Fruit fly (Drosophila melanogaster) whole organism, embryonic: ENCODE results near the gene corto.

Source experiments
- Antp ChIP-seq: fragments of 200-800 bp; sonication (Bioruptor generic); optimal IDR thresholded peaks from 3 replicates; lab custom pipeline; 2016; ENCODE audit warnings: missing biosample characterization, missing genetic modification characterization
- C15 ChIP-seq: fragments of 200-800 bp; sonication (Bioruptor generic); IDR thresholded peaks from 3 replicates; pipeline ENCODE4 v1.3.6; 2022; ENCODE audit warnings: missing biosample characterization, missing genetic modification characterization
- CG10267 ChIP-seq: fragments of 200-800 bp; sonication (Bioruptor generic); optimal IDR thresholded peaks from 2 replicates; lab custom pipeline; 2018; ENCODE audit warnings: missing biosample characterization, mild to moderate bottlenecking, missing genetic modification characterization, moderate library complexity
- CG10543 ChIP-seq: fragments of 200-800 bp; sonication (Bioruptor generic); optimal IDR thresholded peaks from 3 replicates; lab custom pipeline; 2017; ENCODE audit warnings: missing biosample characterization, mild to moderate bottlenecking, missing genetic modification characterization, moderate library complexity
- CG10959 ChIP-seq: fragments of 200-800 bp; sonication (Bioruptor generic); IDR thresholded peaks from 2 replicates; pipeline ENCODE4 v1.3.6; 2022; ENCODE audit warnings: missing biosample characterization, missing genetic modification characterization
- CG11504 ChIP-seq: fragments of 200-800 bp; sonication (Bioruptor generic); optimal IDR thresholded peaks from 3 replicates; lab custom pipeline; 2019; ENCODE audit warnings: missing biosample characterization, mild to moderate bottlenecking, missing genetic modification characterization, moderate library complexity
- CG17802 ChIP-seq: fragments of 200-800 bp; sonication (Bioruptor generic); optimal IDR thresholded peaks from 2 replicates; lab custom pipeline; 2018; ENCODE audit warnings: missing biosample characterization, mild to moderate bottlenecking, missing genetic modification characterization, moderate library complexity
- CG1792 ChIP-seq: fragments of 200-800 bp; sonication (Bioruptor generic); optimal IDR thresholded peaks from 2 replicates; lab custom pipeline; 2016; ENCODE audit warnings: missing biosample characterization, missing genetic modification characterization
- CG18011 ChIP-seq: fragments of 200-800 bp; sonication (Bioruptor generic); optimal IDR thresholded peaks from 2 replicates; lab custom pipeline; 2017; ENCODE audit warnings: missing biosample characterization, missing genetic modification characterization, mild to moderate bottlenecking, moderate library complexity, missing genotype
- CG18262 ChIP-seq: fragments of 200-800 bp; optimal IDR thresholded peaks from 3 replicates; lab custom pipeline; 2019; ENCODE audit warnings: missing biosample characterization, mild to moderate bottlenecking, missing genetic modification characterization, moderate library complexity
- CG2120 ChIP-seq: fragments of 200-800 bp; sonication (Bioruptor generic); optimal IDR thresholded peaks from 3 replicates; lab custom pipeline; 2016; ENCODE audit warnings: missing biosample characterization, missing genetic modification characterization
- CG2202 ChIP-seq: fragments of 200-800 bp; sonication (Bioruptor generic); optimal IDR thresholded peaks from 2 replicates; lab custom pipeline; 2018; ENCODE audit warnings: missing biosample characterization, mild to moderate bottlenecking, missing genetic modification characterization
- CG31224 ChIP-seq: fragments of 200-800 bp; sonication (Bioruptor generic); IDR thresholded peaks from 2 replicates; pipeline ENCODE4 v1.3.6; 2022; ENCODE audit warnings: missing biosample characterization, missing genetic modification characterization
- CG32772 ChIP-seq: fragments of 200-800 bp; sonication (Bioruptor generic); IDR thresholded peaks from 2 replicates; pipeline ENCODE4 v1.3.6; 2022; ENCODE audit warnings: missing biosample characterization, missing genetic modification characterization
- CG33213 ChIP-seq: fragments of 200-800 bp; sonication (Bioruptor generic); optimal IDR thresholded peaks from 3 replicates; lab custom pipeline; 2016; ENCODE audit warnings: missing biosample characterization, missing genetic modification characterization
- CG33557 ChIP-seq: fragments of 200-800 bp; sonication (Bioruptor generic); optimal IDR thresholded peaks from 2 replicates; lab custom pipeline; 2019; ENCODE audit warnings: missing biosample characterization, mild to moderate bottlenecking, missing genetic modification characterization, moderate library complexity
- CG34376 ChIP-seq: fragments of 200-800 bp; sonication (Bioruptor generic); optimal IDR thresholded peaks from 2 replicates; lab custom pipeline; 2018; ENCODE audit warnings: missing biosample characterization, mild to moderate bottlenecking, missing genetic modification characterization
- CG34422 ChIP-seq: fragments of 200-800 bp; sonication (Bioruptor generic); IDR thresholded peaks from 3 replicates; pipeline ENCODE4 v1.3.6; 2022; ENCODE audit warnings: missing biosample characterization, missing genetic modification characterization
- CG4424 ChIP-seq: fragments of 200-800 bp; sonication (Bioruptor generic); optimal IDR thresholded peaks from 3 replicates; lab custom pipeline; 2016; ENCODE audit warnings: missing biosample characterization, missing genetic modification characterization
- CG5953 ChIP-seq: fragments of 200-800 bp; sonication (Bioruptor generic); IDR thresholded peaks from 2 replicates; pipeline ENCODE4 v1.3.6; 2022; ENCODE audit warnings: missing biosample characterization, missing genetic modification characterization
- CG7745 ChIP-seq: fragments of 200-800 bp; sonication (Bioruptor generic); optimal IDR thresholded peaks from 2 replicates; lab custom pipeline; 2018; ENCODE audit warnings: missing biosample characterization, mild to moderate bottlenecking, missing genetic modification characterization, moderate library complexity
- CG7786 ChIP-seq: fragments of 200-800 bp; sonication (Bioruptor generic); optimal IDR thresholded peaks from 2 replicates; lab custom pipeline; 2016; ENCODE audit warnings: missing biosample characterization, missing genetic modification characterization
- CG7928 ChIP-seq: fragments of 200-800 bp; sonication (Bioruptor generic); optimal IDR thresholded peaks from 2 replicates; lab custom pipeline; 2017; ENCODE audit warnings: missing biosample characterization, mild to moderate bottlenecking, missing genetic modification characterization
- Dbx ChIP-seq: fragments of 200-800 bp; sonication (Bioruptor generic); IDR thresholded peaks from 3 replicates; pipeline ENCODE4 v1.3.6; 2022; ENCODE audit warnings: missing biosample characterization, missing genetic modification characterization
- Dek ChIP-seq: fragments of 200-800 bp; sonication (Bioruptor generic); optimal IDR thresholded peaks from 3 replicates; lab custom pipeline; 2019; ENCODE audit warnings: missing biosample characterization, mild to moderate bottlenecking, missing genetic modification characterization, moderate library complexity
- Doc3 ChIP-seq: fragments of 200-800 bp; sonication (Bioruptor generic); IDR thresholded peaks from 3 replicates; pipeline ENCODE4 v1.3.6; 2022; ENCODE audit warnings: missing biosample characterization, missing genetic modification characterization; ENCODE audit not compliant: partially characterized antibody
- ERR ChIP-seq: fragments of 200-800 bp; sonication (Bioruptor generic); optimal IDR thresholded peaks from 2 replicates; lab custom pipeline; 2016; ENCODE audit warnings: missing biosample characterization, missing genetic modification characterization
- Hey ChIP-seq: fragments of 200-800 bp; sonication (Bioruptor generic); optimal IDR thresholded peaks from 3 replicates; lab custom pipeline; 2018; ENCODE audit warnings: missing biosample characterization, mild to moderate bottlenecking, missing genetic modification characterization
- Hr78 ChIP-seq, 2 experiments: fragments of 200-800 bp in 1 of 2; fragments of >200 bp in 1 of 2; sonication (Bioruptor generic) in 1 of 2; optimal IDR thresholded peaks; 2 replicates each; lab custom pipeline; 2017 to 2019; ENCODE audit warnings: missing biosample characterization in 2 of 2, missing genetic modification characterization in 2 of 2, mild to moderate bottlenecking in 1 of 2, moderate library complexity in 1 of 2
- Sox100B ChIP-seq: fragments of 200-800 bp; sonication (Bioruptor generic); optimal IDR thresholded peaks from 3 replicates; lab custom pipeline; 2018; ENCODE audit warnings: missing biosample characterization, mild to moderate bottlenecking, missing genetic modification characterization
- Taf1 ChIP-seq: fragments of 200-800 bp; sonication (Bioruptor generic); IDR thresholded peaks from 2 replicates; pipeline ENCODE4 v1.3.6; 2022; ENCODE audit warnings: missing biosample characterization, missing genetic modification characterization
- Usf ChIP-seq: fragments of 200-800 bp; sonication (Bioruptor generic); optimal IDR thresholded peaks from 2 replicates; lab custom pipeline; 2017; ENCODE audit warnings: missing genotype, missing biosample characterization, missing genetic modification characterization
- ab ChIP-seq: fragments of 200-800 bp; sonication (Bioruptor generic); optimal IDR thresholded peaks from 2 replicates; lab custom pipeline; 2016; ENCODE audit warnings: missing biosample characterization, missing genetic modification characterization
- bab2 ChIP-seq: fragments of 200-800 bp; sonication (Bioruptor generic); optimal IDR thresholded peaks from 2 replicates; lab custom pipeline; 2016; ENCODE audit warnings: missing biosample characterization, missing genetic modification characterization
- bbx ChIP-seq: fragments of 200-800 bp; sonication (Bioruptor generic); IDR thresholded peaks from 2 replicates; pipeline ENCODE4 v1.3.6; 2022; ENCODE audit warnings: missing biosample characterization, missing genetic modification characterization; ENCODE audit not compliant: partially characterized antibody
- chif ChIP-seq, 2 experiments: fragments of 200-800 bp; sonication (Bioruptor generic); optimal IDR thresholded peaks; 3 replicates each; lab custom pipeline; 2016; ENCODE audit warnings: missing biosample characterization in 2 of 2, missing genetic modification characterization in 2 of 2
- en ChIP-seq: fragments of 200-800 bp; sonication (Bioruptor generic); optimal IDR thresholded peaks from 2 replicates; lab custom pipeline; 2016; ENCODE audit warnings: missing biosample characterization, missing genetic modification characterization
- ham ChIP-seq: fragments of 200-800 bp; sonication (Bioruptor generic); IDR thresholded peaks from 2 replicates; pipeline ENCODE4 v1.3.6; 2022; ENCODE audit warnings: missing biosample characterization, missing genetic modification characterization
- lola ChIP-seq, 3 experiments: fragments of >200 bp in 2 of 3; fragments of 200-800 bp in 1 of 3; sonication (Bioruptor generic) in 1 of 3; optimal IDR thresholded peaks; 2 replicates each; lab custom pipeline; 2017 to 2019; ENCODE audit warnings: missing biosample characterization in 3 of 3, missing genetic modification characterization in 3 of 3, mild to moderate bottlenecking in 1 of 3, moderate library complexity in 1 of 3
- mirr ChIP-seq: fragments of 200-800 bp; sonication (Bioruptor generic); optimal IDR thresholded peaks from 3 replicates; lab custom pipeline; 2018; ENCODE audit warnings: missing biosample characterization, mild to moderate bottlenecking, missing genetic modification characterization
- nerfin-1 ChIP-seq: fragments of 200-800 bp; sonication (Bioruptor generic); optimal IDR thresholded peaks from 3 replicates; lab custom pipeline; 2019; ENCODE audit warnings: missing biosample characterization, mild to moderate bottlenecking, missing genetic modification characterization, moderate library complexity
- pan ChIP-seq, 4 experiments: fragments of >200 bp in 3 of 4; fragments of 200-800 bp in 1 of 4; sonication (Bioruptor generic) in 1 of 4; optimal IDR thresholded peaks in 3 of 4; IDR thresholded peaks in 1 of 4; 2 replicates each; pipeline versions ENCODE4 v1.3.6 to Lab custom; 2017 to 2022; ENCODE audit warnings: missing biosample characterization in 2 of 4, missing genetic modification characterization in 2 of 4, mixed read lengths in 1 of 4
- pho ChIP-seq: fragments of 200-800 bp; sonication (Bioruptor generic); optimal IDR thresholded peaks from 2 replicates; lab custom pipeline; 2016; ENCODE audit warnings: missing biosample characterization, missing genetic modification characterization
- prd ChIP-seq, 3 experiments: fragments of >200 bp in 2 of 3; fragments of 200-800 bp in 1 of 3; sonication (Bioruptor generic) in 1 of 3; optimal IDR thresholded peaks in 2 of 3; IDR thresholded peaks in 1 of 3; 2 replicates in 2 of 3; 3 replicates in 1 of 3; pipeline versions ENCODE4 v1.3.6 to Lab custom; 2017 to 2022; ENCODE audit warnings: missing biosample characterization in 1 of 3, missing genetic modification characterization in 1 of 3
- sd ChIP-seq: fragments of 200-800 bp; sonication (Bioruptor generic); optimal IDR thresholded peaks from 3 replicates; lab custom pipeline; 2018; ENCODE audit warnings: missing biosample characterization, mild to moderate bottlenecking, missing genetic modification characterization, moderate library complexity
- sens ChIP-seq: fragments of 200-800 bp; sonication (Bioruptor generic); peaks from one replicate; lab custom pipeline; 2016; ENCODE audit warnings: missing biosample characterization, missing genetic modification characterization
- sens-2 ChIP-seq: fragments of 200-800 bp; sonication (Bioruptor generic); IDR thresholded peaks from 2 replicates; pipeline ENCODE4 v1.3.6; 2022; ENCODE audit warnings: missing biosample characterization, missing genetic modification characterization
- so ChIP-seq: fragments of 200-800 bp; sonication (Bioruptor generic); IDR thresholded peaks from 3 replicates; pipeline ENCODE4 v1.3.6; 2022; ENCODE audit warnings: missing biosample characterization, missing genetic modification characterization
- sr ChIP-seq: fragments of 200-800 bp; sonication (Bioruptor generic); IDR thresholded peaks from 3 replicates; pipeline ENCODE4 v1.3.6; 2022; ENCODE audit warnings: missing biosample characterization, missing genetic modification characterization
- wdn ChIP-seq: fragments of 200-800 bp; sonication (Bioruptor generic); IDR thresholded peaks from 2 replicates; pipeline ENCODE4 v1.3.6; 2022; ENCODE audit warnings: missing biosample characterization, missing genetic modification characterization
- zfh1 ChIP-seq: fragments of 200-800 bp; sonication (Bioruptor generic); IDR thresholded peaks from 3 replicates; pipeline ENCODE4 v1.3.6; 2022; ENCODE audit warnings: missing biosample characterization, missing genetic modification characterization

Gene corto

DNA sequence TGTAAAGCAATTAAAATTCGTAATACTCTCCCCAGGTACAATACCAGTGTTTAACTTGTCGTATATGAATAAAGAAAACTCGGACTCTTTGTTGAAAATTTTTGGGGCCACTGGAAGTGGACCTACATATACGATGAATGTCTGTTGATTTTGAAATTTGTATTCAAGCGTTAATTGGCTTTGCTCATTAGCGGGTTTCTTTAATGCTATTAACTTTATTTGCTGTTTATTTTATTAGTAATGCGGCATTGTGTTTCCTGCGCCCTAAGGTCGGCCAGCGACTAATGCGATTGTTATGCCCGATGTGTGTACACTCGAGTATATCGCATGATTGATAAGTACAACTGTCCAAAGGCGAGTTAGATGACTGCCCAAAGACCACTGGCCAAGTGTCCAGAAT lies 27.6 kb downstream of the corto start (continued):
- TF ChIP-seq lola (GFP tag; optimal IDR thresholded peaks at IDR 0.05; lab: Kevin White, UChicago) (no peak), CG5953 (GFP tag; lab: Robert Waterston, UW) (no peak), sens (GFP tag; lab: Kevin White, UChicago) (peak; percentile 89), pan (optimal IDR thresholded peaks at IDR 0.05; lab: Kevin White, UChicago) (no peak), pan (GFP tag; optimal IDR thresholded peaks at IDR 0.05 in 1 of 2, IDR thresholded peaks at IDR 0.05 in 1 of 2) (peak in 1 of 2 experiments; percentile 28), Usf (GFP tag; lab: Kevin White, UChicago) (no peak), CG18011 (GFP tag; lab: Kevin White, UChicago) (no peak), sr (GFP tag; lab: Robert Waterston, UW) (no peak), sens-2 (GFP tag; lab: Robert Waterston, UW) (no peak), CG7928 (no peak), wdn (no peak), ERR (GFP tag; lab: Kevin White, UChicago) (no peak), pho (GFP tag; lab: Kevin White, UChicago) (peak; percentile 28), zfh1 (no peak), chif (GFP tag; optimal IDR thresholded peaks at IDR 0.05; lab: Kevin White, UChicago) (no peak), Taf1 (GFP tag; lab: Robert Waterston, UW) (no peak), ham (no peak), Sox100B (peak; percentile 18), CG2202 (no peak), CG4424 (GFP tag; lab: Kevin White, UChicago) (no peak), CG33213 (GFP tag; lab: Kevin White, UChicago) (no peak), CG10959 (GFP tag; lab: Robert Waterston, UW) (no peak), Doc3 (GFP tag; lab: Robert Waterston, UW) (no peak), CG17802 (tag; lab: Kevin White, UChicago) (no peak), Hey (tag; lab: Kevin White, UChicago) (no peak), CG33557 (GFP tag; lab: Kevin White, UChicago) (no peak), CG10267 (no peak), CG7786 (GFP tag; lab: Kevin White, UChicago) (no peak), Dbx (GFP tag; lab: Robert Waterston, UW) (no peak), bbx (GFP tag; lab: Robert Waterston, UW) (no peak), CG34422 (no peak), CG10543 (GFP tag; lab: Kevin White, UChicago) (peak; percentile 57), CG18262 (tag; lab: Kevin White, UChicago) (peak; percentile 6), Antp (GFP tag; lab: Kevin White, UChicago) (no peak), CG1792 (GFP tag; lab: Kevin White, UChicago) (no peak), CG2120 (GFP tag; lab: Kevin White, UChicago) (no peak), so (GFP tag; lab: Robert Waterston, UW) (no peak), Hr78 (GFP tag; optimal IDR thresholded peaks at IDR 0.05; lab: Kevin White, UChicago) (peak in 1 of 2 experiments; percentile 6), prd (optimal IDR thresholded peaks at IDR 0.05; lab: Kevin White, UChicago) (no peak), prd (GFP tag; IDR thresholded peaks at IDR 0.05; lab: Robert Waterston, UW) (no peak), bab2 (GFP tag; lab: Kevin White, UChicago) (no peak), nerfin-1 (tag; lab: Kevin White, UChicago) (no peak), CG31224 (GFP tag; lab: Robert Waterston, UW) (no peak), mirr (peak; percentile 16), C15 (no peak), ab (no peak), CG11504 (tag; lab: Kevin White, UChicago) (peak; percentile 10), en (GFP tag; lab: Kevin White, UChicago) (no peak), sd (tag; lab: Kevin White, UChicago) (peak; percentile 48), CG34376 (GFP tag; lab: Kevin White, UChicago) (no peak), CG32772 (no peak), Dek (tag; lab: Kevin White, UChicago) (no peak), CG7745 (tag; lab: Kevin White, UChicago) (no peak)
